Worm (Caenorhabditis elegans): Measurements from ENCODE around the gene fbxb-115.

Gene fbxb-115

ce11 chrV:19262349-19262748 is 22.3 kb upstream of the fbxb-115 start, which contains the start of gene F21D9.2:
Gene F21D9.2 (minus strand): TSS chrV:19262449.
- TF ChIP-seq tra-4 (tag; optimal IDR thresholded peaks at IDR 0.05), result no peak
- no peak for TF ChIP-seq ama-1 (optimal IDR thresholded peaks at IDR 0.05)
- TF ChIP-seq hmg-4 (GFP tag; optimal IDR thresholded peaks at IDR 0.05), result no peak
- no peak for TF ChIP-seq hmbx-1 (tag; optimal IDR thresholded peaks at IDR 0.05)
- TF ChIP-seq aly-1 (tag; optimal IDR thresholded peaks at IDR 0.05), result no peak
- no peak for TF ChIP-seq pes-1 (GFP tag; IDR thresholded peaks at IDR 0.05)
- no peak for TF ChIP-seq ceh-36 (tag; optimal IDR thresholded peaks at IDR 0.05)
- no peak for TF ChIP-seq F13C5.2 (tag; optimal IDR thresholded peaks at IDR 0.05)
- no peak for TF ChIP-seq flt-1 (GFP tag; IDR thresholded peaks at IDR 0.05)

ce11 chrV:19260686-19261085 is 20.7 kb upstream of the fbxb-115 start:
- TF ChIP-seq scrt-1 (GFP tag; IDR thresholded peaks at IDR 0.05) (no peak), ceh-13 (GFP tag; optimal IDR thresholded peaks at IDR 0.05) (no peak), ets-7 (tag; optimal IDR thresholded peaks at IDR 0.05) (no peak), aly-1 (tag; optimal IDR thresholded peaks at IDR 0.05) (no peak), ama-1 (optimal IDR thresholded peaks at IDR 0.05) (no peak), flt-1 (GFP tag; IDR thresholded peaks at IDR 0.05) (no peak)

- TF ChIP-seq hmbx-1 (tag; optimal IDR thresholded peaks at IDR 0.05) (no peak), pes-1 (GFP tag; IDR thresholded peaks at IDR 0.05) (no peak), F13C5.2 (tag; optimal IDR thresholded peaks at IDR 0.05) (no peak), B0310.2 (tag; optimal IDR thresholded peaks at IDR 0.05) (no peak)
Measured at ce11 chrV:19259403-19259802, 19.4 kb upstream of the fbxb-115 start.

- TF ChIP-seq sea-1 (GFP tag; conservative IDR thresholded peaks at IDR 0.05) (no peak), tra-4 (tag; optimal IDR thresholded peaks at IDR 0.05) (no peak), tbx-37 (GFP tag; conservative IDR thresholded peaks at IDR 0.05) (no peak), ceh-13 (GFP tag; optimal IDR thresholded peaks at IDR 0.05) (no peak), scrt-1 (GFP tag; IDR thresholded peaks at IDR 0.05) (no peak), B0310.2 (tag; optimal IDR thresholded peaks at IDR 0.05) (no peak), hmg-4 (GFP tag; optimal IDR thresholded peaks at IDR 0.05) (no peak), F13C5.2 (tag; optimal IDR thresholded peaks at IDR 0.05) (no peak), flt-1 (GFP tag; IDR thresholded peaks at IDR 0.05) (no peak), ceh-36 (tag; optimal IDR thresholded peaks at IDR 0.05) (no peak), tbx-11 (GFP tag; IDR thresholded peaks at IDR 0.05) (no peak), hmbx-1 (tag; optimal IDR thresholded peaks at IDR 0.05) (no peak), ets-7 (tag; optimal IDR thresholded peaks at IDR 0.05) (no peak), hnd-1 (tag; optimal IDR thresholded peaks at IDR 0.05) (no peak)
Measured at ce11 chrV:19257653-19258052, 17.6 kb upstream of the fbxb-115 start, which contains the start of gene F21D9.3. Gene F21D9.3 (minus strand): TSS chrV:19257753.

ce11 chrV:19253520-19253919 is 13.5 kb upstream of the fbxb-115 start, which contains the start of gene F21D9.4:
Gene F21D9.4 (plus strand): TSS chrV:19253820.
- TF ChIP-seq ceh-13 (GFP tag; optimal IDR thresholded peaks at IDR 0.05) (no peak), tra-4 (tag; optimal IDR thresholded peaks at IDR 0.05) (no peak)

- no peak for TF ChIP-seq B0310.2 (tag; optimal IDR thresholded peaks at IDR 0.05)
- TF ChIP-seq ceh-36 (tag; optimal IDR thresholded peaks at IDR 0.05), result no peak
- TF ChIP-seq sea-1 (GFP tag; conservative IDR thresholded peaks at IDR 0.05), result no peak
Measured at ce11 chrV:19251844-19252243, 11.8 kb upstream of the fbxb-115 start, which contains the start of gene F21D9.11. Gene F21D9.11 (plus strand): TSS chrV:19252144.

- no peak for TF ChIP-seq hmg-4 (GFP tag; optimal IDR thresholded peaks at IDR 0.05)
- no peak for TF ChIP-seq hnd-1 (tag; optimal IDR thresholded peaks at IDR 0.05)
- no peak for TF ChIP-seq aly-1 (tag; optimal IDR thresholded peaks at IDR 0.05)
- no peak for TF ChIP-seq ceh-13 (GFP tag; optimal IDR thresholded peaks at IDR 0.05)
- no peak for TF ChIP-seq B0310.2 (tag; optimal IDR thresholded peaks at IDR 0.05)
- no peak for TF ChIP-seq ceh-36 (tag; optimal IDR thresholded peaks at IDR 0.05)
- no peak for TF ChIP-seq pes-1 (GFP tag; IDR thresholded peaks at IDR 0.05)
- no peak for TF ChIP-seq ama-1 (optimal IDR thresholded peaks at IDR 0.05)
- TF ChIP-seq tbx-37 (GFP tag; conservative IDR thresholded peaks at IDR 0.05), result no peak
- TF ChIP-seq tra-4 (tag; optimal IDR thresholded peaks at IDR 0.05), result no peak
- TF ChIP-seq sea-1 (GFP tag; conservative IDR thresholded peaks at IDR 0.05), result no peak
- no peak for TF ChIP-seq hmbx-1 (tag; optimal IDR thresholded peaks at IDR 0.05)
- no peak for TF ChIP-seq tbx-11 (GFP tag; IDR thresholded peaks at IDR 0.05)
- no peak for TF ChIP-seq ets-7 (tag; optimal IDR thresholded peaks at IDR 0.05)
- TF ChIP-seq flt-1 (GFP tag; IDR thresholded peaks at IDR 0.05), result no peak
- TF ChIP-seq scrt-1 (GFP tag; IDR thresholded peaks at IDR 0.05), result no peak
- no peak for TF ChIP-seq F13C5.2 (tag; optimal IDR thresholded peaks at IDR 0.05)
Measured at ce11 chrV:19250983-19251382, 11.0 kb upstream of the fbxb-115 start, which contains the start of gene str-81. Gene str-81 (minus strand): TSS chrV:19251083.

- TF ChIP-seq hmg-4 (GFP tag; optimal IDR thresholded peaks at IDR 0.05), result no peak
- TF ChIP-seq ceh-36 (tag; optimal IDR thresholded peaks at IDR 0.05), result peak; percentile 8
- no peak for TF ChIP-seq B0310.2 (tag; optimal IDR thresholded peaks at IDR 0.05)
Measured at ce11 chrV:19237204-19237603, 2.8 kb downstream of the fbxb-115 start, which contains the start of gene fbxb-2. Gene fbxb-2 (minus strand): TSS chrV:19237304.

ce11 chrV:19233469-19233868 is 6.6 kb downstream of the fbxb-115 start, which contains the start of gene fbxb-116:
Gene fbxb-116 (plus strand): TSS chrV:19233769.
- TF ChIP-seq tbx-37 (GFP tag; conservative IDR thresholded peaks at IDR 0.05) (no peak), hnd-1 (tag; optimal IDR thresholded peaks at IDR 0.05) (no peak), F13C5.2 (tag; optimal IDR thresholded peaks at IDR 0.05) (no peak), ets-7 (tag; optimal IDR thresholded peaks at IDR 0.05) (no peak), aly-1 (tag; optimal IDR thresholded peaks at IDR 0.05) (no peak), scrt-1 (GFP tag; IDR thresholded peaks at IDR 0.05) (no peak), hmbx-1 (tag; optimal IDR thresholded peaks at IDR 0.05) (no peak), hmg-4 (GFP tag; optimal IDR thresholded peaks at IDR 0.05) (no peak), ceh-13 (GFP tag; optimal IDR thresholded peaks at IDR 0.05) (no peak), B0310.2 (tag; optimal IDR thresholded peaks at IDR 0.05) (no peak), flt-1 (GFP tag; IDR thresholded peaks at IDR 0.05) (no peak), ama-1 (optimal IDR thresholded peaks at IDR 0.05) (no peak), tra-4 (tag; optimal IDR thresholded peaks at IDR 0.05) (no peak), tbx-11 (GFP tag; IDR thresholded peaks at IDR 0.05) (no peak), pes-1 (GFP tag; IDR thresholded peaks at IDR 0.05) (no peak), sea-1 (GFP tag; conservative IDR thresholded peaks at IDR 0.05) (no peak), ceh-36 (tag; optimal IDR thresholded peaks at IDR 0.05) (no peak)

Data from whole organism, early embryonic.